Fruit fly (Drosophila melanogaster): ENCODE results near the gene NijA.
A peak's percentile ranks its signal among the peaks of the same experiment; 100 is the strongest.

Gene NijA

dm6 chr3L:10684492-10684891 lies 12.2 kb downstream of the NijA start:
- TF ChIP-seq sqz (GFP tag; optimal IDR thresholded peaks at IDR 0.05) (peak; percentile 41), pros (GFP tag; optimal IDR thresholded peaks at IDR 0.05) (peak; percentile 90), D19A (tag; optimal IDR thresholded peaks at IDR 0.05) (peak; percentile 79), CG4707 (GFP tag; optimal IDR thresholded peaks at IDR 0.05) (no peak)

dm6 chr3L:10683899-10684340 lies 12.8 kb downstream of the NijA start:
- TF ChIP-seq CG14441 (GFP tag; IDR thresholded peaks at IDR 0.05), result peak; percentile 68
- peak in 1 of 2 experiments; percentile 67 for TF ChIP-seq Hr51 (GFP tag; optimal IDR thresholded peaks at IDR 0.05)
- TF ChIP-seq CG12236 (GFP tag; optimal IDR thresholded peaks at IDR 0.05), result no peak
- peak; percentile 26 for TF ChIP-seq odd (GFP tag; optimal IDR thresholded peaks at IDR 0.05)
- TF ChIP-seq CoRest (tag; optimal IDR thresholded peaks at IDR 0.05), result peak; percentile 69
- peak; percentile 49 for TF ChIP-seq CG10267 (tag; optimal IDR thresholded peaks at IDR 0.05)
- peak; percentile 68 for TF ChIP-seq CG9215 (GFP tag; IDR thresholded peaks at IDR 0.05)
- TF ChIP-seq CG15601 (tag; optimal IDR thresholded peaks at IDR 0.05), result peak; percentile 15
- peak; percentile 39 for TF ChIP-seq Atf-2 (GFP tag; optimal IDR thresholded peaks at IDR 0.05)
- TF ChIP-seq lab (GFP tag; optimal IDR thresholded peaks at IDR 0.05), result peak; percentile 74
- no peak for TF ChIP-seq MESR4 (GFP tag; optimal IDR thresholded peaks at IDR 0.05)
- TF ChIP-seq CG34422 (GFP tag; IDR thresholded peaks at IDR 0.05), result peak; percentile 58
- TF ChIP-seq BtbVII (GFP tag; optimal IDR thresholded peaks at IDR 0.05), result peak; percentile 50
- peak; percentile 48 for TF ChIP-seq Jarid2 (GFP tag; optimal IDR thresholded peaks at IDR 0.05)
- TF ChIP-seq NC2α (GFP tag; optimal IDR thresholded peaks at IDR 0.05), result peak; percentile 7
- TF ChIP-seq jigr1 (GFP tag; IDR thresholded peaks at IDR 0.05), result peak; percentile 51; the same call in 1 of the 3 replicates
- no peak for TF ChIP-seq ftz-f1 (GFP tag; optimal IDR thresholded peaks at IDR 0.05)
- 0 out of 2 replicates have a peak, but pooled peaks have one; percentile 34 for TF ChIP-seq CG4730 (GFP tag; IDR thresholded peaks at IDR 0.05)
- TF ChIP-seq CG9797 (GFP tag; optimal IDR thresholded peaks at IDR 0.05), result no peak
- peak; percentile 56 for TF ChIP-seq CG1602 (GFP tag; optimal IDR thresholded peaks at IDR 0.05)
- peak; percentile 65 for TF ChIP-seq bcd (GFP tag; optimal IDR thresholded peaks at IDR 0.05)
- no peak for TF ChIP-seq CG7745 (tag; optimal IDR thresholded peaks at IDR 0.05)
- peak; percentile 70 for TF ChIP-seq CG13296 (GFP tag; optimal IDR thresholded peaks at IDR 0.05)
- TF ChIP-seq Sox100B (GFP tag; optimal IDR thresholded peaks at IDR 0.05), result peak; percentile 85
- peak; percentile 46 for TF ChIP-seq Six4 (GFP tag; optimal IDR thresholded peaks at IDR 0.05)
- no peak for TF ChIP-seq D (optimal IDR thresholded peaks at IDR 0.05)
- TF ChIP-seq D (GFP tag; optimal IDR thresholded peaks at IDR 0.05), result peak; percentile 63
- TF ChIP-seq eyg (GFP tag; optimal IDR thresholded peaks at IDR 0.05), result peak; percentile 45
- TF ChIP-seq cas (GFP tag; IDR thresholded peaks at IDR 0.05), result no peak
- no peak for TF ChIP-seq Elba2 (GFP tag; optimal IDR thresholded peaks at IDR 0.05)
- peak; percentile 93 for TF ChIP-seq sens (GFP tag)
- peak; percentile 8 for TF ChIP-seq ash1 (GFP tag; optimal IDR thresholded peaks at IDR 0.05)
- peak; percentile 56 for TF ChIP-seq slbo (GFP tag; IDR thresholded peaks at IDR 0.05)
- peak; percentile 42 for TF ChIP-seq chn (GFP tag; optimal IDR thresholded peaks at IDR 0.05)
- peak; percentile 67 for TF ChIP-seq her (GFP tag; optimal IDR thresholded peaks at IDR 0.05)
- TF ChIP-seq CG30431 (GFP tag; optimal IDR thresholded peaks at IDR 0.05), result peak; percentile 40
- peak; percentile 7 for TF ChIP-seq CHES-1-like (GFP tag; optimal IDR thresholded peaks at IDR 0.05)
- peak; percentile 53 for TF ChIP-seq klu (GFP tag; IDR thresholded peaks at IDR 0.05)
- TF ChIP-seq Spps (tag; optimal IDR thresholded peaks at IDR 0.05), result no peak
- TF ChIP-seq Awh (GFP tag; IDR thresholded peaks at IDR 0.05), result peak; percentile 61; the same call in 1 of the 2 replicates
- TF ChIP-seq stwl (tag; optimal IDR thresholded peaks at IDR 0.05), result no peak
- no peak for TF ChIP-seq twi (tag; optimal IDR thresholded peaks at IDR 0.05)
- peak; percentile 80 for TF ChIP-seq dysf (GFP tag; IDR thresholded peaks at IDR 0.05)
- peak; percentile 59 for TF ChIP-seq CG12659 (GFP tag; optimal IDR thresholded peaks at IDR 0.05)
- TF ChIP-seq Rfx (GFP tag; IDR thresholded peaks at IDR 0.05), result peak; percentile 74
- TF ChIP-seq CG10274 (GFP tag; optimal IDR thresholded peaks at IDR 0.05), result peak; percentile 18
